Worm (Caenorhabditis elegans) whole organism, young adult: Measurements from ENCODE around the gene fbxb-13.
"Not testable (repeated sequence)": the region's sequence is repeated elsewhere in the genome, so short reads cannot be mapped to it uniquely, and the experiment has no call there.

ENCODE experiments used
- F39B2.1 ChIP-seq: fragments of 200-800 bp; sonication (Bioruptor generic); IDR thresholded peaks from 2 replicates; pipeline ENCODE4 v1.3.6; 2022; ENCODE audit warnings: missing genetic modification reagents, missing genetic modification characterization, missing compliant biosample characterization
- bed-1 ChIP-seq: fragments of 200-800 bp; sonication (Bioruptor generic); IDR thresholded peaks from 2 replicates; pipeline ENCODE4 v1.3.6; 2022; ENCODE audit warnings: missing genetic modification reagents, missing genetic modification characterization, missing compliant biosample characterization
- cebp-1 ChIP-seq, 2 experiments: fragments of 200-800 bp in 1 of 2; sonication (Bioruptor generic) in 1 of 2; sonication (generic microtip) in 1 of 2; IDR thresholded peaks in 1 of 2; optimal IDR thresholded peaks in 1 of 2; 2 replicates each; pipeline versions ENCODE4 v1.3.6 to Lab custom; 2017 to 2022; ENCODE audit warnings: missing compliant biosample characterization in 2 of 2, missing genetic modification characterization in 2 of 2, mild to moderate bottlenecking in 1 of 2, missing genetic modification reagents in 1 of 2, moderate library complexity in 1 of 2
- hmg-20 ChIP-seq: fragments of 200-800 bp; sonication (Bioruptor generic); IDR thresholded peaks from 2 replicates; pipeline ENCODE4 v1.3.6; 2022; ENCODE audit warnings: missing genetic modification reagents, missing genetic modification characterization, missing compliant biosample characterization
- nfya-1 ChIP-seq: sonication (generic microtip); optimal IDR thresholded peaks from 2 replicates; lab custom pipeline; 2017; ENCODE audit warnings: antibody characterized with exemption, missing compliant biosample characterization, missing genetic modification characterization, borderline replicate concordance; ENCODE audit not compliant: insufficient read depth
- pha-4 ChIP-seq: fragments of 150-350 bp; sonication (generic microtip); optimal IDR thresholded peaks from 2 replicates; lab custom pipeline; 2014; ENCODE audit warnings: missing biosample characterization, missing genetic modification reagents, missing genetic modification characterization
- rpc-1 ChIP-seq, 2 experiments: fragments of 150-350 bp in 1 of 2; sonication (generic microtip) in 1 of 2; optimal IDR thresholded peaks; 2 replicates each; lab custom pipeline; 2014 to 2018; ENCODE audit warnings: missing biosample characterization in 1 of 2, missing genetic modification characterization in 1 of 2, missing genetic modification reagents in 1 of 2, missing genotype in 1 of 2
- unc-62 ChIP-seq: fragments of 150-350 bp; optimal IDR thresholded peaks from 2 replicates; lab custom pipeline; 2014; ENCODE audit warnings: missing biosample characterization, missing genetic modification reagents, missing genetic modification characterization

DNA sequence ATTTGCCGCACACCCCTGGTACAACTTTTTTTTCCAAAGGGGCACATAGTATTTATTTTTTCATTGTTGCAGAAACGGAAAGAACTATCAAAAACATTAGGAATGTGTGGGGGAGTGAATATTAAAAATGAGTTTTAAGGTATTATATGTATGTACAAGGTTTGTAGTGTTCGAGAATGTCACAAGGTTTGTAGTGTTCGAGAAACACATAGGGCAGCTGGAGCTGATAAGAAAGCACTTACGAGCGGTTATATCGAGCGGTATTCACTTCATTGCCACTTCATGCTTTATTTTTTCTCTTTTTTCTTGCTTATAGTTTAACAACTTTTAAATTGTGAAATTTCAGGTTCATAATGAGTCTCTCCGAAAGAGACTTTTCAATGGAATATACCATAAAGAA, 20.6 kb upstream of the fbxb-13 start:
- TF ChIP-seq cebp-1 (GFP tag; IDR thresholded peaks at IDR 0.05; lab: Robert Waterston, UW); cebp-1 (tag; optimal IDR thresholded peaks at IDR 0.05; lab: Kevin White, UChicago); nfya-1 (tag; lab: Kevin White, UChicago); rpc-1 (optimal IDR thresholded peaks at IDR 0.05; lab: Kevin White, UChicago); rpc-1 (tag; optimal IDR thresholded peaks at IDR 0.05; lab: Kevin White, UChicago); pha-4 (tag; lab: Kevin White, UChicago); F39B2.1 (GFP tag; lab: Robert Waterston, UW); unc-62 (GFP tag; lab: Kevin White, UChicago); bed-1 (GFP tag; lab: Robert Waterston, UW); hmg-20 (GFP tag; lab: Robert Waterston, UW): not testable (repeated sequence)
